Worm (Caenorhabditis elegans): ENCODE data around the gene fbxa-81.
"Not testable (repeated sequence)": the region's sequence is repeated elsewhere in the genome, so short reads cannot be mapped to it uniquely, and the experiment has no call there.

Gene fbxa-81

ce11 chrX:14525325-14526305, 16.3 kb downstream of the fbxa-81 start:
- TF ChIP-seq ceh-36 (tag; optimal IDR thresholded peaks at IDR 0.05) (peak; percentile 8), tra-4 (tag; optimal IDR thresholded peaks at IDR 0.05) (no peak), aly-1 (tag; optimal IDR thresholded peaks at IDR 0.05) (no peak), tbx-11 (GFP tag; IDR thresholded peaks at IDR 0.05) (no peak), scrt-1 (GFP tag; IDR thresholded peaks at IDR 0.05) (no peak), hmbx-1 (tag; optimal IDR thresholded peaks at IDR 0.05) (no peak), flt-1 (GFP tag; IDR thresholded peaks at IDR 0.05) (0 out of 2 replicates have a peak, but pooled peaks have one; percentile 8), F13C5.2 (tag; optimal IDR thresholded peaks at IDR 0.05) (peak; percentile 98), pes-1 (GFP tag; IDR thresholded peaks at IDR 0.05) (no peak; the same call in 1 of the 2 replicates), tbx-37 (GFP tag; conservative IDR thresholded peaks at IDR 0.05) (peak; percentile 60), hmg-4 (GFP tag; optimal IDR thresholded peaks at IDR 0.05) (peak; percentile 95), ets-7 (tag; optimal IDR thresholded peaks at IDR 0.05) (no peak), hnd-1 (tag; optimal IDR thresholded peaks at IDR 0.05) (no peak), ceh-13 (GFP tag; optimal IDR thresholded peaks at IDR 0.05) (peak; percentile 39), B0310.2 (tag; optimal IDR thresholded peaks at IDR 0.05) (no peak), sea-1 (GFP tag; conservative IDR thresholded peaks at IDR 0.05) (peak; percentile 79), ama-1 (optimal IDR thresholded peaks at IDR 0.05) (no peak)

ce11 chrX:14525081-14525324, 16.9 kb downstream of the fbxa-81 start, which contains the start of gene nspc-17:
Gene nspc-17 (minus strand): TSS chrX:14525181.
- TF ChIP-seq sea-1 (GFP tag; conservative IDR thresholded peaks at IDR 0.05); B0310.2 (tag; optimal IDR thresholded peaks at IDR 0.05); tbx-37 (GFP tag; conservative IDR thresholded peaks at IDR 0.05): not testable (repeated sequence)

ce11 chrX:14523275-14523674, 18.6 kb downstream of the fbxa-81 start, which contains the start of gene nspc-16:
Gene nspc-16 (plus strand): TSS chrX:14523575.
- no peak for TF ChIP-seq sea-1 (GFP tag; conservative IDR thresholded peaks at IDR 0.05)
- TF ChIP-seq B0310.2 (tag; optimal IDR thresholded peaks at IDR 0.05): no peak
- TF ChIP-seq tbx-37 (GFP tag; conservative IDR thresholded peaks at IDR 0.05): no peak
- no peak for TF ChIP-seq tra-4 (tag; optimal IDR thresholded peaks at IDR 0.05)
- TF ChIP-seq pes-1 (GFP tag; IDR thresholded peaks at IDR 0.05): no peak
- TF ChIP-seq F13C5.2 (tag; optimal IDR thresholded peaks at IDR 0.05): no peak
- no peak for TF ChIP-seq hmg-4 (GFP tag; optimal IDR thresholded peaks at IDR 0.05)
- no peak for TF ChIP-seq ceh-36 (tag; optimal IDR thresholded peaks at IDR 0.05)
- no peak for TF ChIP-seq scrt-1 (GFP tag; IDR thresholded peaks at IDR 0.05)
- TF ChIP-seq ceh-13 (GFP tag; optimal IDR thresholded peaks at IDR 0.05): no peak
- no peak for TF ChIP-seq hmbx-1 (tag; optimal IDR thresholded peaks at IDR 0.05)
- no peak for TF ChIP-seq ama-1 (optimal IDR thresholded peaks at IDR 0.05)
- no peak for TF ChIP-seq aly-1 (tag; optimal IDR thresholded peaks at IDR 0.05)
- no peak for TF ChIP-seq hnd-1 (tag; optimal IDR thresholded peaks at IDR 0.05)
- TF ChIP-seq ets-7 (tag; optimal IDR thresholded peaks at IDR 0.05): no peak
- no peak for TF ChIP-seq flt-1 (GFP tag; IDR thresholded peaks at IDR 0.05)
- no peak for TF ChIP-seq tbx-11 (GFP tag; IDR thresholded peaks at IDR 0.05)

ce11 chrX:14520463-14520862, 21.4 kb downstream of the fbxa-81 start, which contains the start of gene D1025.1:
Gene D1025.1 (plus strand): TSS chrX:14520763.
- no peak for TF ChIP-seq ceh-13 (GFP tag; optimal IDR thresholded peaks at IDR 0.05)
- no peak for TF ChIP-seq F13C5.2 (tag; optimal IDR thresholded peaks at IDR 0.05)
- TF ChIP-seq flt-1 (GFP tag; IDR thresholded peaks at IDR 0.05): no peak
- no peak for TF ChIP-seq hmg-4 (GFP tag; optimal IDR thresholded peaks at IDR 0.05)
- no peak for TF ChIP-seq ama-1 (optimal IDR thresholded peaks at IDR 0.05)
- no peak for TF ChIP-seq tra-4 (tag; optimal IDR thresholded peaks at IDR 0.05)
- no peak for TF ChIP-seq pes-1 (GFP tag; IDR thresholded peaks at IDR 0.05)
- TF ChIP-seq B0310.2 (tag; optimal IDR thresholded peaks at IDR 0.05): no peak
- TF ChIP-seq tbx-37 (GFP tag; conservative IDR thresholded peaks at IDR 0.05): no peak
- TF ChIP-seq hnd-1 (tag; optimal IDR thresholded peaks at IDR 0.05): no peak
- TF ChIP-seq sea-1 (GFP tag; conservative IDR thresholded peaks at IDR 0.05): no peak
- TF ChIP-seq tbx-11 (GFP tag; IDR thresholded peaks at IDR 0.05): no peak
- no peak for TF ChIP-seq ets-7 (tag; optimal IDR thresholded peaks at IDR 0.05)
- TF ChIP-seq ceh-36 (tag; optimal IDR thresholded peaks at IDR 0.05): no peak
- TF ChIP-seq scrt-1 (GFP tag; IDR thresholded peaks at IDR 0.05): no peak
- TF ChIP-seq aly-1 (tag; optimal IDR thresholded peaks at IDR 0.05): no peak
- no peak for TF ChIP-seq hmbx-1 (tag; optimal IDR thresholded peaks at IDR 0.05)

- no peak for TF ChIP-seq sea-1 (GFP tag; conservative IDR thresholded peaks at IDR 0.05)
- no peak for TF ChIP-seq ceh-36 (tag; optimal IDR thresholded peaks at IDR 0.05)
- no peak for TF ChIP-seq scrt-1 (GFP tag; IDR thresholded peaks at IDR 0.05)
- no peak for TF ChIP-seq B0310.2 (tag; optimal IDR thresholded peaks at IDR 0.05)
- no peak for TF ChIP-seq ets-7 (tag; optimal IDR thresholded peaks at IDR 0.05)
- no peak for TF ChIP-seq ama-1 (optimal IDR thresholded peaks at IDR 0.05)
- no peak for TF ChIP-seq hnd-1 (tag; optimal IDR thresholded peaks at IDR 0.05)
- TF ChIP-seq flt-1 (GFP tag; IDR thresholded peaks at IDR 0.05): no peak
- TF ChIP-seq aly-1 (tag; optimal IDR thresholded peaks at IDR 0.05): no peak
Observed at ce11 chrX:14517842-14518241, 24.1 kb downstream of the fbxa-81 start.

ce11 chrX:14516560-14516959, 25.3 kb downstream of the fbxa-81 start, which contains the start of gene D1025.10:
Gene D1025.10 (plus strand): TSS chrX:14516860.
- no peak for TF ChIP-seq ceh-13 (GFP tag; optimal IDR thresholded peaks at IDR 0.05)
- TF ChIP-seq aly-1 (tag; optimal IDR thresholded peaks at IDR 0.05): no peak
- no peak for TF ChIP-seq hmbx-1 (tag; optimal IDR thresholded peaks at IDR 0.05)
- no peak for TF ChIP-seq ama-1 (optimal IDR thresholded peaks at IDR 0.05)
- no peak for TF ChIP-seq ceh-36 (tag; optimal IDR thresholded peaks at IDR 0.05)
- TF ChIP-seq ets-7 (tag; optimal IDR thresholded peaks at IDR 0.05): no peak
- TF ChIP-seq pes-1 (GFP tag; IDR thresholded peaks at IDR 0.05): no peak
- no peak for TF ChIP-seq flt-1 (GFP tag; IDR thresholded peaks at IDR 0.05)
- no peak for TF ChIP-seq hnd-1 (tag; optimal IDR thresholded peaks at IDR 0.05)
- no peak for TF ChIP-seq F13C5.2 (tag; optimal IDR thresholded peaks at IDR 0.05)
- TF ChIP-seq sea-1 (GFP tag; conservative IDR thresholded peaks at IDR 0.05): no peak
- TF ChIP-seq B0310.2 (tag; optimal IDR thresholded peaks at IDR 0.05): no peak
- TF ChIP-seq tra-4 (tag; optimal IDR thresholded peaks at IDR 0.05): no peak
- no peak for TF ChIP-seq tbx-11 (GFP tag; IDR thresholded peaks at IDR 0.05)
